Worm (Caenorhabditis elegans) whole organism, young adult: ENCODE data around the gene F41G3.5.

ENCODE experiments used
- dpff-1 ChIP-seq: sonication (generic microtip); optimal IDR thresholded peaks from 2 replicates; lab custom pipeline; 2017; ENCODE audit warnings: mild to moderate bottlenecking, missing genetic modification characterization, missing compliant biosample characterization
- egrh-3 ChIP-seq: fragments of 200-800 bp; sonication (Bioruptor generic); IDR thresholded peaks from 2 replicates; pipeline ENCODE4 v1.3.6; 2022; ENCODE audit warnings: missing genetic modification reagents, missing genetic modification characterization, missing compliant biosample characterization
- madf-10 ChIP-seq: sonication (generic microtip); optimal IDR thresholded peaks from 2 replicates; lab custom pipeline; 2016; ENCODE audit warnings: mild to moderate bottlenecking, missing genetic modification characterization, missing compliant biosample characterization
- nhr-179 ChIP-seq: sonication (generic microtip); optimal IDR thresholded peaks from 2 replicates; lab custom pipeline; 2016; ENCODE audit warnings: mild to moderate bottlenecking, missing genetic modification characterization, missing compliant biosample characterization
- tlf-1 ChIP-seq: fragments of 200-800 bp; sonication (Bioruptor generic); optimal IDR thresholded peaks from 2 replicates; lab custom pipeline; 2018; ENCODE audit warnings: mild to moderate bottlenecking, missing genetic modification characterization, missing compliant biosample characterization

DNA sequence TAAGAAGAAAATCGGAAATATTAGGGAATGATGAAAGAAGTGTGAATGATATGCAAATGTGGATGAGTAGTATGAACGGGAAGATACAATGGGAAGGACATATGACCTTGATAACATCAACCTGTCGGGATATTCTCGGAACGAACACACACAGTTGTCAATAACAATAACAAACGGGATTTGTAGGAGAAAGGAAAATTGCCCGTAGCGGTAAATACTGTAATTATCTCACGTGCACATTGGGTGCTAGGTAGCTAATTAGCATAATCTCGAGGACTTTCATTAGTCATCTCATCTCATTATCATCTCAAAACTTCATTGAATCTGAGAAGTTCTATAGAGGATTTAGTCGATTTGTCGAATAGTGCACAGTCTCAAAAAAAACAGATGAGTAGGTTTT is 33.5 kb upstream of the F41G3.5 start:
- TF ChIP-seq egrh-3 (GFP tag; lab: Robert Waterston, UW) (no peak), madf-10 (tag; lab: Kevin White, UChicago) (no peak), nhr-179 (tag; lab: Kevin White, UChicago) (no peak), dpff-1 (tag; lab: Kevin White, UChicago) (no peak), tlf-1 (no peak)
